Fruit fly (Drosophila melanogaster): ENCODE measurements around the gene CG9098.
A peak's percentile ranks its signal among the peaks of the same experiment; 100 is the strongest.

CG9098 gene

DNA sequence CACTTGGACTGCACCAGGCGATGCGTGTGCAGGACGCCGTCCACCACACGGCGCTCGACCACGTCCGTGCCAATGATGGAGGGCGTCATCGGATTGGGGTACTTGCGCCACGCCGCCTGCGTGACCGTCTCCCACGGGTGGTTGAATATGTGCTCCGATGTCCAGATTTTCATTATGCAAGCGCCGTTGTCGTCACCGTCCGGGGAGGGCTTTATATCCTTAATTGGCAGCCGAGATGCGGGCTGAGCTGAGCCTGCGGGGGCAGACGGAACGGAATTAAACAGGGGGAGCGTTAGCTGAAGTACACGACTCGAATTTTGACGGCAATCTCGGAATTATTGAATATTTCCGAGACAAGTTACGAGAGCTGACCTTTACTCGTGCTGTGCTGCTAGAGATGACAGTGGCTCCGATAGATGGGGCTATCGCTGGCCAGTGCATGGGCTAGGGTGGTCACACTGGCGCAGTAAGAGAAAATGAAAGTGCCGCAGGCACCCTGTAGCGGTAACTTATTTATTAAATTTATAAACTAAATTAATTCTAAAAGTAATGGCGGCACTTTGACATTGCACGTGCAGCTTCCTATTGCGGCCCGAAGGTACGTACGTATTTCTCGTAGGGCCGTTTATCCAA, 35.5 kb upstream of the CG9098 start, which contains the start of gene IPIP (continued):
- TF ChIP-seq NfI (GFP tag; optimal IDR thresholded peaks at IDR 0.05) (peak; percentile 51), Atf3 (GFP tag; optimal IDR thresholded peaks at IDR 0.05) (no peak), gsb-n (tag; optimal IDR thresholded peaks at IDR 0.05) (no peak), ap (GFP tag; IDR thresholded peaks at IDR 0.05) (no peak), az2 (GFP tag; optimal IDR thresholded peaks at IDR 0.05) (no peak), sens-2 (GFP tag; IDR thresholded peaks at IDR 0.05) (no peak), CG31224 (GFP tag; IDR thresholded peaks at IDR 0.05) (no peak), CG14860 (GFP tag; IDR thresholded peaks at IDR 0.05; ENCODE audit: partially characterized antibody) (peak; percentile 63), CG34376 (GFP tag; optimal IDR thresholded peaks at IDR 0.05) (peak; percentile 24), run (tag; optimal IDR thresholded peaks at IDR 0.05) (no peak), nerfin-2 (GFP tag; IDR thresholded peaks at IDR 0.05; ENCODE audit: partially characterized antibody) (peak; percentile 63), row (GFP tag; IDR thresholded peaks at IDR 0.05) (peak; percentile 48; the same call in 2 of the 3 replicates), CG30020 (tag; optimal IDR thresholded peaks at IDR 0.05) (peak; percentile 61), TFAM (GFP tag; optimal IDR thresholded peaks at IDR 0.05) (no peak), CG13296 (GFP tag; optimal IDR thresholded peaks at IDR 0.05) (no peak), dmrt99B (tag; optimal IDR thresholded peaks at IDR 0.05) (no peak), Ets65A (GFP tag) (peak; percentile 95), gt (GFP tag; IDR thresholded peaks at IDR 0.05) (no peak), sc (optimal IDR thresholded peaks at IDR 0.05) (no peak), sc (GFP tag; optimal IDR thresholded peaks at IDR 0.05) (no peak), sqz (GFP tag; optimal IDR thresholded peaks at IDR 0.05) (no peak), sd (tag; optimal IDR thresholded peaks at IDR 0.05) (peak; percentile 16), stwl (tag; optimal IDR thresholded peaks at IDR 0.05) (peak; percentile 79), bowl (GFP tag; IDR thresholded peaks at IDR 0.05) (no peak), H2.0 (GFP tag; IDR thresholded peaks at IDR 0.05) (no peak), CG7556 (GFP tag; optimal IDR thresholded peaks at IDR 0.05) (no peak), CG12299 (tag; optimal IDR thresholded peaks at IDR 0.05) (no peak), CG10959 (GFP tag; IDR thresholded peaks at IDR 0.05) (no peak; the same call in 1 of the 2 replicates), hkb (optimal IDR thresholded peaks at IDR 0.05) (no peak), hkb (GFP tag; IDR thresholded peaks at IDR 0.05) (peak; percentile 34; the same call in 1 of the 2 replicates), ATbp (GFP tag; optimal IDR thresholded peaks at IDR 0.05) (peak; percentile 25), esg (GFP tag; conservative IDR thresholded peaks at IDR 0.05) (no peak), CG9932 (GFP tag; IDR thresholded peaks at IDR 0.05) (peak; percentile 79), Nf-YA (GFP tag; IDR thresholded peaks at IDR 0.05) (peak; percentile 39; the same call in 1 of the 2 replicates), MBD-R2 (GFP tag; IDR thresholded peaks at IDR 0.05) (peak; percentile 93), Ssrp (tag; optimal IDR thresholded peaks at IDR 0.05) (no peak), CG17568 (GFP tag; optimal IDR thresholded peaks at IDR 0.05) (no peak), CG6765 (GFP tag; optimal IDR thresholded peaks at IDR 0.05) (no peak), Lim3 (GFP tag; IDR thresholded peaks at IDR 0.05) (no peak), E2f2 (GFP tag; IDR thresholded peaks at IDR 0.05) (peak; percentile 39; the same call in 1 of the 2 replicates), kni (GFP tag; optimal IDR thresholded peaks at IDR 0.05) (no peak), CoRest (tag; optimal IDR thresholded peaks at IDR 0.05) (no peak), cwo (GFP tag; optimal IDR thresholded peaks at IDR 0.05) (peak; percentile 2), Xbp1 (GFP tag; optimal IDR thresholded peaks at IDR 0.05) (peak; percentile 47), jumu (GFP tag; optimal IDR thresholded peaks at IDR 0.05) (no peak), sens (GFP tag) (peak; percentile 25), crol (GFP tag; IDR thresholded peaks at IDR 0.05) (no peak), CG1647 (GFP tag; optimal IDR thresholded peaks at IDR 0.05) (no peak), CG10209 (GFP tag; optimal IDR thresholded peaks at IDR 0.05) (peak; percentile 48), Mad (GFP tag; optimal IDR thresholded peaks at IDR 0.05) (peak; percentile 6), Sry-δ (GFP tag; optimal IDR thresholded peaks at IDR 0.05) (peak; percentile 90)

Data from whole organism, embryonic.